Fruit fly (Drosophila melanogaster) whole organism, embryonic: ENCODE measurements around the gene CG32720.

Experiments
- C15 ChIP-seq: fragments of 200-800 bp; sonication (Bioruptor generic); IDR thresholded peaks from 3 replicates; pipeline ENCODE4 v1.3.6; 2022; ENCODE audit warnings: missing biosample characterization, missing genetic modification characterization
- CG11456 ChIP-seq: fragments of 200-800 bp; sonication (Bioruptor generic); IDR thresholded peaks from 3 replicates; pipeline ENCODE4 v1.3.6; 2022; ENCODE audit warnings: missing biosample characterization, missing genetic modification characterization
- CG11695 ChIP-seq: fragments of 200-800 bp; sonication (Bioruptor generic); IDR thresholded peaks from 3 replicates; pipeline ENCODE4 v1.3.6; 2022; ENCODE audit warnings: missing biosample characterization, missing genetic modification characterization
- CG12071 ChIP-seq: fragments of 200-800 bp; sonication (Bioruptor generic); optimal IDR thresholded peaks from 3 replicates; lab custom pipeline; 2018; ENCODE audit warnings: missing biosample characterization, mild to moderate bottlenecking, missing genetic modification characterization
- CG13287 ChIP-seq: fragments of 200-800 bp; sonication (Bioruptor generic); IDR thresholded peaks from 2 replicates; pipeline ENCODE4 v1.3.6; 2022; ENCODE audit warnings: missing biosample characterization, missing genetic modification characterization; ENCODE audit not compliant: partially characterized antibody
- CG1529 ChIP-seq: fragments of 200-800 bp; sonication (Bioruptor generic); optimal IDR thresholded peaks from 3 replicates; lab custom pipeline; 2018; ENCODE audit warnings: missing biosample characterization, missing genetic modification characterization
- CG17328 ChIP-seq: fragments of 200-800 bp; sonication (Bioruptor generic); IDR thresholded peaks from 2 replicates; pipeline ENCODE4 v1.3.6; 2022; ENCODE audit warnings: missing biosample characterization, missing genetic modification characterization
- CG17802 ChIP-seq: fragments of 200-800 bp; sonication (Bioruptor generic); optimal IDR thresholded peaks from 2 replicates; lab custom pipeline; 2018; ENCODE audit warnings: missing biosample characterization, mild to moderate bottlenecking, missing genetic modification characterization, moderate library complexity
- CG30403 ChIP-seq: fragments of 200-800 bp; sonication (Bioruptor generic); optimal IDR thresholded peaks from 3 replicates; lab custom pipeline; 2016; ENCODE audit warnings: missing biosample characterization, missing genetic modification characterization
- CG3281 ChIP-seq: fragments of 200-800 bp; sonication (Bioruptor generic); optimal IDR thresholded peaks from 3 replicates; lab custom pipeline; 2017; ENCODE audit warnings: missing biosample characterization, mild to moderate bottlenecking, missing genetic modification characterization
- CG33557 ChIP-seq: fragments of 200-800 bp; sonication (Bioruptor generic); optimal IDR thresholded peaks from 2 replicates; lab custom pipeline; 2019; ENCODE audit warnings: missing biosample characterization, mild to moderate bottlenecking, missing genetic modification characterization, moderate library complexity
- CG3407 ChIP-seq: fragments of 200-800 bp; sonication (Bioruptor generic); optimal IDR thresholded peaks from 2 replicates; lab custom pipeline; 2018; ENCODE audit warnings: missing biosample characterization, mild to moderate bottlenecking, missing genetic modification characterization
- CG34422 ChIP-seq: fragments of 200-800 bp; sonication (Bioruptor generic); IDR thresholded peaks from 3 replicates; pipeline ENCODE4 v1.3.6; 2022; ENCODE audit warnings: missing biosample characterization, missing genetic modification characterization
- CG4820 ChIP-seq: fragments of 200-800 bp; sonication (Bioruptor generic); optimal IDR thresholded peaks from 3 replicates; lab custom pipeline; 2016; ENCODE audit warnings: missing biosample characterization, missing genetic modification characterization
- CG5245 ChIP-seq: fragments of 200-800 bp; sonication (Bioruptor generic); optimal IDR thresholded peaks from 3 replicates; lab custom pipeline; 2016; ENCODE audit warnings: missing biosample characterization, missing genetic modification characterization
- CG6272 ChIP-seq: fragments of 200-800 bp; sonication (Bioruptor generic); IDR thresholded peaks from 2 replicates; pipeline ENCODE4 v1.3.6; 2022; ENCODE audit warnings: missing biosample characterization, missing genetic modification characterization
- CG6791 ChIP-seq: fragments of 200-800 bp; sonication (Bioruptor generic); IDR thresholded peaks from 3 replicates; pipeline ENCODE4 v1.3.6; 2022; ENCODE audit warnings: missing biosample characterization, missing genetic modification characterization; ENCODE audit not compliant: partially characterized antibody
- CG7271 ChIP-seq: fragments of 200-800 bp; sonication (Bioruptor generic); optimal IDR thresholded peaks from 2 replicates; lab custom pipeline; 2018; ENCODE audit warnings: missing biosample characterization, mild to moderate bottlenecking, missing genetic modification characterization, moderate library complexity
- CG8359 ChIP-seq: fragments of 200-800 bp; sonication (Bioruptor generic); optimal IDR thresholded peaks from 2 replicates; lab custom pipeline; 2017; ENCODE audit warnings: missing biosample characterization, mild to moderate bottlenecking, missing genetic modification characterization, borderline replicate concordance
- CG8388 ChIP-seq: fragments of 200-800 bp; sonication (Bioruptor generic); optimal IDR thresholded peaks from 2 replicates; lab custom pipeline; 2019; ENCODE audit warnings: missing biosample characterization, mild to moderate bottlenecking, missing genetic modification characterization, moderate library complexity
- CG9215 ChIP-seq: fragments of 200-800 bp; sonication (Bioruptor generic); IDR thresholded peaks from 2 replicates; pipeline ENCODE4 v1.3.6; 2022; ENCODE audit warnings: missing biosample characterization, missing genetic modification characterization
- CG9437 ChIP-seq: fragments of 200-800 bp; sonication (Bioruptor generic); optimal IDR thresholded peaks from 2 replicates; lab custom pipeline; 2018; ENCODE audit warnings: missing biosample characterization, mild to moderate bottlenecking, missing genetic modification characterization
- CG9609 ChIP-seq: fragments of 200-800 bp; sonication (Bioruptor generic); optimal IDR thresholded peaks from 3 replicates; lab custom pipeline; 2016; ENCODE audit warnings: missing biosample characterization, missing genetic modification characterization
- Chrac-16 ChIP-seq: fragments of 200-800 bp; sonication (Bioruptor generic); optimal IDR thresholded peaks from 3 replicates; lab custom pipeline; 2016; ENCODE audit warnings: missing biosample characterization, missing genetic modification characterization
- Dek ChIP-seq: fragments of 200-800 bp; sonication (Bioruptor generic); optimal IDR thresholded peaks from 3 replicates; lab custom pipeline; 2019; ENCODE audit warnings: missing biosample characterization, mild to moderate bottlenecking, missing genetic modification characterization, moderate library complexity
- Dp ChIP-seq: fragments of 200-800 bp; sonication (Bioruptor generic); optimal IDR thresholded peaks from 2 replicates; lab custom pipeline; 2018; ENCODE audit warnings: missing biosample characterization, mild to moderate bottlenecking, missing genetic modification characterization, moderate library complexity
- Eip74EF ChIP-seq, 2 experiments: fragments of 200-800 bp in 1 of 2; fragments of >200 bp in 1 of 2; sonication (Bioruptor generic) in 1 of 2; optimal IDR thresholded peaks; 2 replicates each; lab custom pipeline; 2017 to 2019; ENCODE audit warnings: missing biosample characterization in 2 of 2, missing genetic modification characterization in 2 of 2, mild to moderate bottlenecking in 1 of 2, moderate library complexity in 1 of 2
- HLH3B ChIP-seq: fragments of 200-800 bp; sonication (Bioruptor generic); IDR thresholded peaks from 2 replicates; pipeline ENCODE4 v1.3.6; 2022; ENCODE audit warnings: missing biosample characterization, missing genetic modification characterization
- Hey ChIP-seq: fragments of 200-800 bp; sonication (Bioruptor generic); optimal IDR thresholded peaks from 3 replicates; lab custom pipeline; 2018; ENCODE audit warnings: missing biosample characterization, mild to moderate bottlenecking, missing genetic modification characterization
- Hmx ChIP-seq: fragments of 200-800 bp; sonication (Bioruptor generic); optimal IDR thresholded peaks from 2 replicates; lab custom pipeline; 2016; ENCODE audit warnings: missing biosample characterization, missing genetic modification characterization
- Hr3 ChIP-seq: fragments of 200-800 bp; sonication (Bioruptor generic); optimal IDR thresholded peaks from 3 replicates; lab custom pipeline; 2016; ENCODE audit warnings: missing biosample characterization, missing genetic modification characterization
- NK7.1 ChIP-seq: fragments of 200-800 bp; sonication (Bioruptor generic); optimal IDR thresholded peaks from 3 replicates; lab custom pipeline; 2016; ENCODE audit warnings: missing biosample characterization, missing genetic modification characterization
- NfI ChIP-seq: fragments of 200-800 bp; sonication (Bioruptor generic); optimal IDR thresholded peaks from 3 replicates; lab custom pipeline; 2018; ENCODE audit warnings: missing biosample characterization, mild to moderate bottlenecking, missing genetic modification characterization, moderate library complexity
- Oaz ChIP-seq: fragments of 200-800 bp; sonication (Bioruptor generic); IDR thresholded peaks from 2 replicates; pipeline ENCODE4 v1.3.6; 2022; ENCODE audit warnings: missing biosample characterization, missing genetic modification characterization
- Optix ChIP-seq: fragments of 200-800 bp; sonication (Bioruptor generic); IDR thresholded peaks from 3 replicates; pipeline ENCODE4 v1.3.6; 2022; ENCODE audit warnings: missing biosample characterization, missing genetic modification characterization
- Tbp ChIP-seq: fragments of >200 bp; optimal IDR thresholded peaks from 2 replicates; lab custom pipeline; 2018; ENCODE audit warnings: missing biosample characterization, missing genetic modification characterization
- ap ChIP-seq: fragments of 200-800 bp; sonication (Bioruptor generic); IDR thresholded peaks from 2 replicates; pipeline ENCODE4 v1.3.6; 2022; ENCODE audit warnings: missing biosample characterization, missing genetic modification characterization
- ara ChIP-seq: fragments of 200-800 bp; sonication (Bioruptor generic); IDR thresholded peaks from 2 replicates; pipeline ENCODE4 v1.3.6; 2022; ENCODE audit warnings: missing biosample characterization, missing genetic modification characterization
- crol ChIP-seq: fragments of 200-800 bp; sonication (Bioruptor generic); IDR thresholded peaks from 2 replicates; pipeline ENCODE4 v1.3.6; 2022; ENCODE audit warnings: missing biosample characterization, missing genetic modification characterization
- dpn ChIP-seq, 2 experiments: fragments of 200-800 bp; sonication (Bioruptor generic); optimal IDR thresholded peaks; 3 replicates each; lab custom pipeline; 2016; ENCODE audit warnings: missing biosample characterization in 2 of 2, missing genetic modification characterization in 2 of 2
- gce ChIP-seq: fragments of 200-800 bp; sonication (Bioruptor generic); IDR thresholded peaks from 3 replicates; pipeline ENCODE4 v1.3.6; 2022; ENCODE audit warnings: missing biosample characterization, missing genetic modification characterization
- grn ChIP-seq: fragments of 200-800 bp; sonication (Bioruptor generic); optimal IDR thresholded peaks from 3 replicates; lab custom pipeline; 2017; ENCODE audit warnings: missing biosample characterization, missing genetic modification characterization
- h ChIP-seq: fragments of >200 bp; optimal IDR thresholded peaks from 2 replicates; lab custom pipeline; 2017
- lmd ChIP-seq: fragments of 200-800 bp; sonication (Bioruptor generic); IDR thresholded peaks from 2 replicates; pipeline ENCODE4 v1.3.6; 2022; ENCODE audit warnings: missing biosample characterization, missing genetic modification characterization
- otp ChIP-seq: fragments of 200-800 bp; sonication (Bioruptor generic); IDR thresholded peaks from 3 replicates; pipeline ENCODE4, ENCODE4 v1.3.6; 2022; ENCODE audit warnings: missing biosample characterization, missing genetic modification characterization
- pfk ChIP-seq: fragments of 200-800 bp; sonication (Bioruptor generic); optimal IDR thresholded peaks from 2 replicates; lab custom pipeline; 2018; ENCODE audit warnings: missing biosample characterization, mild to moderate bottlenecking, missing genetic modification characterization, moderate library complexity
- pho ChIP-seq: fragments of 200-800 bp; sonication (Bioruptor generic); optimal IDR thresholded peaks from 2 replicates; lab custom pipeline; 2016; ENCODE audit warnings: missing biosample characterization, missing genetic modification characterization
- pros ChIP-seq: fragments of 200-800 bp; sonication (Bioruptor generic); optimal IDR thresholded peaks from 3 replicates; lab custom pipeline; 2019; ENCODE audit warnings: missing biosample characterization, mild to moderate bottlenecking, missing genetic modification characterization, moderate library complexity
- repo ChIP-seq: fragments of 200-800 bp; sonication (Bioruptor generic); optimal IDR thresholded peaks from 2 replicates; lab custom pipeline; 2016; ENCODE audit warnings: missing biosample characterization, missing genetic modification characterization
- sens-2 ChIP-seq: fragments of 200-800 bp; sonication (Bioruptor generic); IDR thresholded peaks from 2 replicates; pipeline ENCODE4 v1.3.6; 2022; ENCODE audit warnings: missing biosample characterization, missing genetic modification characterization
- wor ChIP-seq: fragments of 200-800 bp; sonication (Bioruptor generic); IDR thresholded peaks from 2 replicates; pipeline ENCODE4 v1.3.6; 2022; ENCODE audit warnings: missing biosample characterization, missing genetic modification characterization
- zf30C ChIP-seq: fragments of 200-800 bp; sonication (Bioruptor generic); optimal IDR thresholded peaks from 3 replicates; lab custom pipeline; 2018; ENCODE audit warnings: missing biosample characterization, mild to moderate bottlenecking, missing genetic modification characterization

Gene CG32720

DNA sequence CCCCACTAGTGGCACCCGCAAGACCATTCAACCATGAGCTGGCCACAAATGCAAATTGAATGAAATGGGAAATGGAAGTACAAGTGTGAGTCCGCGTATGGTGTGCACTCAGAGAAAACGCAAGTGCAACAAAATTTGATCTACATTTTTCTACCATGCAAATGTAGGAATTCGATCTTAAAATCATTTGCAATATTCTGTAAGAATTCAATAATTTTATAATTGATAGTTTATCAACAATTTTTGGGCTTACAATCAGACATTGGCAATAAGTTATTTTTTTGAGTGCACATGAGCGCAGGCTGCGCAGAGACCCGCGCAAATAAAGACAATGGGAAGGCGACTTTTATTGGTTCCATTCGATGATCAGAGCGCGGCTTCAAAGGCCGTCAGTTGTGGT, 34.4 kb upstream of the CG32720 start (continued):
- TF ChIP-seq Oaz: no peak
- TF ChIP-seq CG5245 (GFP tag; lab: Kevin White, UChicago): peak; percentile 7
- TF ChIP-seq CG3281: no peak
- TF ChIP-seq Hr3 (GFP tag; lab: Kevin White, UChicago): peak; percentile 3
- no peak for TF ChIP-seq C15 (GFP tag; lab: Robert Waterston, UW)
- peak; percentile 40 for TF ChIP-seq CG8388 (GFP tag; lab: Kevin White, UChicago)
- TF ChIP-seq CG9215 (GFP tag; lab: Robert Waterston, UW): no peak
- TF ChIP-seq Optix (GFP tag; lab: Robert Waterston, UW): no peak
- no peak for TF ChIP-seq CG7271 (tag; lab: Kevin White, UChicago)
- TF ChIP-seq Hey (tag; lab: Kevin White, UChicago): no peak
- TF ChIP-seq CG13287: no peak
- TF ChIP-seq Eip74EF (GFP tag; optimal IDR thresholded peaks at IDR 0.05; lab: Kevin White, UChicago): no peak
- peak; percentile 43; the same call in 1 of the 2 replicates for TF ChIP-seq lmd (GFP tag; lab: Robert Waterston, UW)
- no peak for TF ChIP-seq Tbp (GFP tag; lab: Kevin White, UChicago)
- TF ChIP-seq pros (GFP tag; lab: Kevin White, UChicago): no peak
- no peak for TF ChIP-seq CG6272 (GFP tag; lab: Robert Waterston, UW)
- TF ChIP-seq NfI: no peak
- TF ChIP-seq CG12071 (GFP tag; lab: Kevin White, UChicago): no peak
- TF ChIP-seq sens-2: peak; percentile 28; the same call in 1 of the 2 replicates
- 0 out of 2 replicates have a peak, but pooled peaks have one; percentile 31 for TF ChIP-seq HLH3B (GFP tag; lab: Robert Waterston, UW)
- peak; percentile 22; the same call in 1 of the 2 replicates for TF ChIP-seq wor
- TF ChIP-seq CG17802 (tag; lab: Kevin White, UChicago): no peak
- 0 out of 3 replicates have a peak, but pooled peaks have one; percentile 47 for TF ChIP-seq otp (GFP tag; lab: Robert Waterston, UW)
- no peak for TF ChIP-seq Hmx (GFP tag; lab: Kevin White, UChicago)
- no peak for TF ChIP-seq CG1529 (GFP tag; lab: Kevin White, UChicago)
- TF ChIP-seq CG6791 (GFP tag; lab: Robert Waterston, UW): no peak
- 0 out of 3 replicates have a peak, but pooled peaks have one; percentile 28 for TF ChIP-seq gce (GFP tag; lab: Robert Waterston, UW)
- TF ChIP-seq dpn (GFP tag; optimal IDR thresholded peaks at IDR 0.05; lab: Kevin White, UChicago): peak in 1 of 2 experiments; percentile 1
- TF ChIP-seq CG8359 (GFP tag; lab: Kevin White, UChicago): peak; percentile 35
- TF ChIP-seq pfk (GFP tag; lab: Kevin White, UChicago): no peak
- peak; percentile 16 for TF ChIP-seq CG3407 (GFP tag; lab: Kevin White, UChicago)
- TF ChIP-seq Chrac-16 (GFP tag; lab: Kevin White, UChicago): peak; percentile 28
- TF ChIP-seq repo (GFP tag; lab: Kevin White, UChicago): no peak
- TF ChIP-seq grn (GFP tag; lab: Kevin White, UChicago): no peak
- peak; percentile 40 for TF ChIP-seq CG30403
- TF ChIP-seq h (lab: Kevin White, UChicago): no peak
- TF ChIP-seq CG34422 (GFP tag; lab: Robert Waterston, UW): 0 out of 3 replicates have a peak, but pooled peaks have one; percentile 41
- TF ChIP-seq zf30C (GFP tag; lab: Kevin White, UChicago): peak; percentile 39
- no peak for TF ChIP-seq CG11695 (GFP tag; lab: Robert Waterston, UW)
- no peak for TF ChIP-seq CG33557 (GFP tag; lab: Kevin White, UChicago)
- TF ChIP-seq Dek (tag; lab: Kevin White, UChicago): no peak
- TF ChIP-seq ap (GFP tag; lab: Robert Waterston, UW): 0 out of 2 replicates have a peak, but pooled peaks have one; percentile 22
- TF ChIP-seq CG9609 (GFP tag; lab: Kevin White, UChicago): no peak
- TF ChIP-seq CG11456 (GFP tag; lab: Robert Waterston, UW): no peak
- no peak for TF ChIP-seq pho (GFP tag; lab: Kevin White, UChicago)
- no peak for TF ChIP-seq NK7.1 (GFP tag; lab: Kevin White, UChicago)
- TF ChIP-seq CG4820: peak; percentile 30
- TF ChIP-seq Dp (GFP tag; lab: Kevin White, UChicago): no peak
- TF ChIP-seq CG9437 (GFP tag; lab: Kevin White, UChicago): no peak
- no peak for TF ChIP-seq crol (GFP tag; lab: Robert Waterston, UW)
- TF ChIP-seq CG17328 (GFP tag; lab: Robert Waterston, UW): peak; percentile 47; the same call in 1 of the 2 replicates
- peak; percentile 63 for TF ChIP-seq ara (GFP tag; lab: Robert Waterston, UW)
